Worm (Caenorhabditis elegans) whole organism, midembryonic: ENCODE measurements around the gene wdr-83.

Experiments
- T22C8.4 ChIP-seq: fragments of 200-800 bp; sonication (Bioruptor generic); IDR thresholded peaks from 2 replicates; pipeline ENCODE4 v1.3.6; 2022; ENCODE audit warnings: missing genetic modification characterization, missing compliant biosample characterization
- cog-1 ChIP-seq: sonication (generic microtip); optimal IDR thresholded peaks from 2 replicates; lab custom pipeline; 2016; ENCODE audit warnings: missing genetic modification characterization, missing compliant biosample characterization
- flt-1 ChIP-seq: fragments of 200-800 bp; sonication (Bioruptor generic); IDR thresholded peaks from 2 replicates; pipeline ENCODE4 v1.3.6; 2022; ENCODE audit warnings: missing genetic modification characterization, missing compliant biosample characterization
- med-1 ChIP-seq: sonication (generic microtip); optimal IDR thresholded peaks from 2 replicates; lab custom pipeline; 2017; ENCODE audit warnings: missing genetic modification characterization, mild to moderate bottlenecking, missing compliant biosample characterization, antibody characterized with exemption, missing genetic modification reagents; ENCODE audit not compliant: insufficient read depth
- ref-1 ChIP-seq: fragments of 200-800 bp; sonication (Bioruptor generic); conservative IDR thresholded peaks from 2 replicates; pipeline ENCODE4 v1.3.6; 2022; ENCODE audit warnings: missing genetic modification reagents, missing genetic modification characterization, missing compliant biosample characterization
- tab-1 ChIP-seq: fragments of 200-800 bp; sonication (Bioruptor generic); IDR thresholded peaks from 2 replicates; pipeline ENCODE4 v1.3.6; 2022; ENCODE audit warnings: missing genetic modification characterization, missing compliant biosample characterization
- ztf-29 ChIP-seq: fragments of 200-800 bp; sonication (Bioruptor generic); IDR thresholded peaks from 2 replicates; pipeline ENCODE4 v1.3.6; 2022; ENCODE audit warnings: missing genetic modification reagents, missing genetic modification characterization, missing compliant biosample characterization

- TF ChIP-seq T22C8.4 (GFP tag; lab: Robert Waterston, UW) (no peak), ref-1 (no peak), med-1 (no peak), flt-1 (GFP tag; lab: Robert Waterston, UW) (no peak), cog-1 (tag; lab: Kevin White, UChicago) (no peak), ztf-29 (GFP tag; lab: Robert Waterston, UW) (no peak), tab-1 (GFP tag; lab: Robert Waterston, UW) (no peak)
Measured at ce11 chrII:4993530-4994192, 37.9 kb downstream of the wdr-83 start, which contains the start of the genes eif-1 and vps-24.
